Worm (Caenorhabditis elegans) whole organism, late embryonic: ENCODE results near the gene arv-1.

ENCODE experiments used
- C08G9.2 ChIP-seq: sonication (generic microtip); optimal IDR thresholded peaks from 2 replicates; lab custom pipeline; 2016; ENCODE audit warnings: mild to moderate bottlenecking, missing genetic modification characterization, moderate library complexity, missing compliant biosample characterization
- C38D4.7 ChIP-seq: fragments of 200-800 bp; sonication (Bioruptor generic); optimal IDR thresholded peaks from 2 replicates; lab custom pipeline; 2018; ENCODE audit warnings: mild to moderate bottlenecking, missing genetic modification characterization, moderate library complexity, missing compliant biosample characterization
- T23F11.4 ChIP-seq: fragments of 200-800 bp; sonication (Bioruptor generic); optimal IDR thresholded peaks from 2 replicates; lab custom pipeline; 2018; ENCODE audit warnings: mild to moderate bottlenecking, missing genetic modification characterization, missing compliant biosample characterization
- ahr-1 ChIP-seq: sonication (generic microtip); optimal IDR thresholded peaks from 2 replicates; lab custom pipeline; 2016; ENCODE audit warnings: missing genetic modification characterization, missing compliant biosample characterization
- ama-1 ChIP-seq: fragments of 150-350 bp; optimal IDR thresholded peaks from 2 replicates; lab custom pipeline; 2014
- ceh-14 ChIP-seq: sonication (generic microtip); optimal IDR thresholded peaks from 2 replicates; lab custom pipeline; 2016; ENCODE audit warnings: missing genotype, missing genetic modification characterization, missing compliant biosample characterization
- ceh-18 ChIP-seq: sonication (generic microtip); optimal IDR thresholded peaks from 2 replicates; lab custom pipeline; 2016; ENCODE audit warnings: missing genetic modification characterization, missing compliant biosample characterization
- ceh-19 ChIP-seq: fragments of 200-800 bp; sonication (Bioruptor generic); optimal IDR thresholded peaks from 2 replicates; lab custom pipeline; 2018; ENCODE audit warnings: mild to moderate bottlenecking, missing genetic modification characterization, missing compliant biosample characterization
- ceh-2 ChIP-seq: sonication (generic microtip); optimal IDR thresholded peaks from 2 replicates; lab custom pipeline; 2016; ENCODE audit warnings: missing genotype, missing genetic modification characterization, missing compliant biosample characterization
- ceh-30 ChIP-seq: fragments of 150-350 bp; optimal IDR thresholded peaks from 2 replicates; lab custom pipeline; 2014; ENCODE audit warnings: missing biosample characterization, missing genetic modification characterization
- ceh-31 ChIP-seq: sonication (generic microtip); optimal IDR thresholded peaks from 2 replicates; lab custom pipeline; 2016; ENCODE audit warnings: missing genetic modification characterization, missing compliant biosample characterization
- ceh-48 ChIP-seq: sonication (generic microtip); optimal IDR thresholded peaks from 2 replicates; lab custom pipeline; 2016; ENCODE audit warnings: missing genetic modification characterization, inconsistent platforms, missing compliant biosample characterization
- ceh-9 ChIP-seq: sonication (generic microtip); optimal IDR thresholded peaks from 2 replicates; lab custom pipeline; 2016; ENCODE audit warnings: mild to moderate bottlenecking, missing genetic modification characterization, inconsistent platforms, missing compliant biosample characterization
- dmd-4 ChIP-seq: sonication (generic microtip); optimal IDR thresholded peaks from 2 replicates; lab custom pipeline; 2016; ENCODE audit warnings: borderline replicate concordance, missing genetic modification characterization, missing compliant biosample characterization
- elt-2 ChIP-seq: sonication (generic microtip); optimal IDR thresholded peaks from 2 replicates; lab custom pipeline; 2016; ENCODE audit warnings: missing genetic modification reagents, missing genetic modification characterization, missing compliant biosample characterization
- elt-4 ChIP-seq: sonication (generic microtip); optimal IDR thresholded peaks from 2 replicates; lab custom pipeline; 2016; ENCODE audit warnings: missing genetic modification characterization, missing compliant biosample characterization
- eyg-1 ChIP-seq: sonication (generic microtip); optimal IDR thresholded peaks from 2 replicates; lab custom pipeline; 2016; ENCODE audit warnings: missing genotype, missing genetic modification characterization, missing compliant biosample characterization
- fax-1 ChIP-seq: sonication (generic microtip); optimal IDR thresholded peaks from 2 replicates; lab custom pipeline; 2016; ENCODE audit warnings: missing genotype, missing genetic modification characterization, missing compliant biosample characterization
- fkh-10 ChIP-seq: fragments of 150-350 bp; optimal IDR thresholded peaks from 2 replicates; lab custom pipeline; 2014; ENCODE audit warnings: missing biosample characterization, missing genetic modification reagents, missing genetic modification characterization
- fkh-6 ChIP-seq: sonication (generic microtip); optimal IDR thresholded peaks from 2 replicates; lab custom pipeline; 2016; ENCODE audit warnings: missing genetic modification characterization, missing compliant biosample characterization
- hlh-13 ChIP-seq: fragments of 200-800 bp; sonication (Bioruptor generic); optimal IDR thresholded peaks from 2 replicates; lab custom pipeline; 2018; ENCODE audit warnings: mild to moderate bottlenecking, missing genetic modification characterization, missing compliant biosample characterization
- hlh-15 ChIP-seq: sonication (generic microtip); optimal IDR thresholded peaks from 2 replicates; lab custom pipeline; 2016; ENCODE audit warnings: missing genetic modification characterization, missing compliant biosample characterization
- hlh-30 ChIP-seq: sonication (generic microtip); optimal IDR thresholded peaks from 2 replicates; lab custom pipeline; 2017; ENCODE audit warnings: antibody characterized with exemption, missing genetic modification characterization, missing compliant biosample characterization; ENCODE audit not compliant: insufficient read depth
- hlh-6 ChIP-seq: sonication (generic microtip); optimal IDR thresholded peaks from 2 replicates; lab custom pipeline; 2016; ENCODE audit warnings: missing genotype, missing genetic modification characterization, missing compliant biosample characterization
- hlh-8 ChIP-seq: sonication (generic microtip); optimal IDR thresholded peaks from 2 replicates; lab custom pipeline; 2016; ENCODE audit warnings: missing genotype, missing genetic modification characterization, missing compliant biosample characterization
- lin-11 ChIP-seq: fragments of 200-800 bp; sonication (Bioruptor generic); optimal IDR thresholded peaks from 2 replicates; lab custom pipeline; 2018; ENCODE audit warnings: mild to moderate bottlenecking, missing genetic modification characterization, missing compliant biosample characterization
- madf-2 ChIP-seq: sonication (generic microtip); optimal IDR thresholded peaks from 2 replicates; lab custom pipeline; 2017; ENCODE audit warnings: missing genetic modification characterization, missing compliant biosample characterization
- mec-3 ChIP-seq: sonication (generic microtip); optimal IDR thresholded peaks from 2 replicates; lab custom pipeline; 2016; ENCODE audit warnings: borderline replicate concordance, missing genetic modification characterization, missing compliant biosample characterization
- nfya-1 ChIP-seq: sonication (generic microtip); optimal IDR thresholded peaks from 2 replicates; lab custom pipeline; 2017; ENCODE audit warnings: missing genetic modification characterization, mild to moderate bottlenecking, missing compliant biosample characterization, antibody characterized with exemption, moderate library complexity
- nhr-11 ChIP-seq: fragments of 150-350 bp; optimal IDR thresholded peaks from 2 replicates; lab custom pipeline; 2014; ENCODE audit warnings: missing biosample characterization, missing genetic modification characterization
- npax-4 ChIP-seq: sonication (generic microtip); optimal IDR thresholded peaks from 2 replicates; lab custom pipeline; 2016; ENCODE audit warnings: missing genetic modification characterization, missing compliant biosample characterization
- odd-2 ChIP-seq: sonication (generic microtip); optimal IDR thresholded peaks from 2 replicates; lab custom pipeline; 2017; ENCODE audit warnings: antibody characterized with exemption, mild to moderate bottlenecking, missing genetic modification characterization, missing compliant biosample characterization
- pat-9 ChIP-seq: fragments of 200-800 bp; sonication (Bioruptor generic); optimal IDR thresholded peaks from 2 replicates; lab custom pipeline; 2018; ENCODE audit warnings: mild to moderate bottlenecking, missing genetic modification characterization, moderate library complexity, missing compliant biosample characterization
- pax-1 ChIP-seq: fragments of 150-350 bp; optimal IDR thresholded peaks from 2 replicates; lab custom pipeline; 2014; ENCODE audit warnings: missing biosample characterization, missing genetic modification characterization
- pha-4 ChIP-seq: fragments of 150-350 bp; optimal IDR thresholded peaks from 2 replicates; lab custom pipeline; 2018; ENCODE audit warnings: missing biosample characterization, missing genetic modification reagents, missing genetic modification characterization
- pros-1 ChIP-seq: fragments of 150-350 bp; optimal IDR thresholded peaks from 2 replicates; lab custom pipeline; 2014; ENCODE audit warnings: missing biosample characterization, missing genetic modification reagents, missing genetic modification characterization
- sdc-2 ChIP-seq: sonication (generic microtip); optimal IDR thresholded peaks from 2 replicates; lab custom pipeline; 2016; ENCODE audit warnings: missing genotype, missing genetic modification characterization, missing compliant biosample characterization
- sox-4 ChIP-seq: sonication (generic microtip); optimal IDR thresholded peaks from 2 replicates; lab custom pipeline; 2017; ENCODE audit warnings: mild to moderate bottlenecking, missing genetic modification characterization, inconsistent platforms, missing compliant biosample characterization
- unc-42 ChIP-seq: sonication (generic microtip); optimal IDR thresholded peaks from 2 replicates; lab custom pipeline; 2016; ENCODE audit warnings: missing genotype, missing genetic modification characterization, missing compliant biosample characterization
- unc-55 ChIP-seq: sonication (generic microtip); optimal IDR thresholded peaks from 2 replicates; lab custom pipeline; 2017; ENCODE audit warnings: missing biosample characterization, missing genetic modification reagents, missing genetic modification characterization
- unc-86 ChIP-seq: sonication (generic microtip); optimal IDR thresholded peaks from 2 replicates; lab custom pipeline; 2016; ENCODE audit warnings: missing genetic modification characterization, missing compliant biosample characterization
- ztf-16 ChIP-seq: sonication (generic microtip); optimal IDR thresholded peaks from 2 replicates; lab custom pipeline; 2017; ENCODE audit warnings: missing genetic modification characterization, missing compliant biosample characterization

arv-1 gene

DNA sequence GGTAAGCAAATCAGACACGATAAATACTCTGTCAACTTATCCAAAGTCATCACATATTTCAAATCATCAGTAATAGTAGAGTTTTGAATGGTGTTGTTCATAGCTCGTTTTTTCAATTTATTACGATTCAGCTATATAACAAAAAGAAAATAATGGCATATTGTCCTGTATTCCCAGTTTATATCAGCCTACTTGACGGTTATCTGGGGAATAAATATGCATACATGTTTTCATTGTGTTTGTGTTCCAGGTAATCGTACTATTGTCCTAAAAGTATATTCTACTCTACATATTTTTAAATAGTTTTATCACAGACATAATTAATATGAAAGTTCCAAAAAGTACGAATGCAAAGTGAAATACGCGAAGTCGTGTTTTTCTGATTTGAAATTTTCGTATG lies 12.8 kb downstream of the arv-1 start, which contains the start of gene srd-2:
Gene srd-2, minus strand, starts transcription at position 101 of the 400 bp plus-strand sequence.
- no peak for TF ChIP-seq fax-1 (tag; lab: Kevin White, UChicago)
- TF ChIP-seq ceh-48 (tag; lab: Kevin White, UChicago): no peak
- TF ChIP-seq elt-4: no peak
- TF ChIP-seq dmd-4 (tag; lab: Kevin White, UChicago): no peak
- TF ChIP-seq madf-2 (tag; lab: Kevin White, UChicago): no peak
- no peak for TF ChIP-seq ahr-1
- TF ChIP-seq pat-9: no peak
- TF ChIP-seq sdc-2 (tag; lab: Kevin White, UChicago): no peak
- TF ChIP-seq nhr-11 (tag; lab: Kevin White, UChicago): no peak
- no peak for TF ChIP-seq hlh-30
- no peak for TF ChIP-seq ceh-9
- TF ChIP-seq ceh-30 (tag; lab: Kevin White, UChicago): no peak
- TF ChIP-seq fkh-10 (GFP tag; lab: Kevin White, UChicago): no peak
- no peak for TF ChIP-seq hlh-6 (tag; lab: Kevin White, UChicago)
- TF ChIP-seq ceh-2 (tag; lab: Kevin White, UChicago): no peak
- TF ChIP-seq, all 69 proteins: peak for 0

DNA sequence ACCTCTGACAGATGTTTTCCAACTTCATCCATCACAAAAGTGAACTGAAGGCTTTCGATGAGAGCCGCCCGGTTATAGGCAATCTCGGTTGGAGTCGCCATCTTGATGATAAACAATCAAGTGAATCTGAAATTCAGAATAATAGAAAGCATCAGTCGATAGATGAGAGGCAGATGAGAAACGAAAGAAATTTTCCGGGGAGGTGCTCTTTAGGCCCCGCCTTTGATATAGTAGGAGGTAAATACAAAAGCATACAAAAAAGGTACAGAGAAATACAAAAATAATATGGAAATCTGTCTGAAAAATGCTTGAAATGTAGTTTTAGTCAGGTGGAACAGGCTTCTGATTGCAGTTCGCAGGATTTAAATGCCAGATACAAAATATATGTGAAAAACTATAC lies 18.0 kb downstream of the arv-1 start, which contains the start of gene srd-1:
Gene srd-1, minus strand, starts transcription at position 101 of the 400 bp plus-strand sequence.
- no peak for TF ChIP-seq elt-2 (tag; lab: Kevin White, UChicago)
- no peak for TF ChIP-seq hlh-15
- TF ChIP-seq npax-4 (tag; lab: Kevin White, UChicago): no peak
- TF ChIP-seq C38D4.7 (GFP tag; lab: Kevin White, UChicago): no peak
- TF ChIP-seq mec-3 (tag; lab: Kevin White, UChicago): no peak
- TF ChIP-seq fkh-6 (tag; lab: Kevin White, UChicago): no peak
- TF ChIP-seq C08G9.2: no peak
- TF ChIP-seq pat-9: no peak
- TF ChIP-seq ztf-16 (tag; lab: Kevin White, UChicago): no peak
- TF ChIP-seq ceh-19 (GFP tag; lab: Kevin White, UChicago): no peak
- TF ChIP-seq elt-4: no peak
- TF ChIP-seq eyg-1 (tag; lab: Kevin White, UChicago): no peak
- no peak for TF ChIP-seq dmd-4 (tag; lab: Kevin White, UChicago)
- TF ChIP-seq T23F11.4: no peak

DNA sequence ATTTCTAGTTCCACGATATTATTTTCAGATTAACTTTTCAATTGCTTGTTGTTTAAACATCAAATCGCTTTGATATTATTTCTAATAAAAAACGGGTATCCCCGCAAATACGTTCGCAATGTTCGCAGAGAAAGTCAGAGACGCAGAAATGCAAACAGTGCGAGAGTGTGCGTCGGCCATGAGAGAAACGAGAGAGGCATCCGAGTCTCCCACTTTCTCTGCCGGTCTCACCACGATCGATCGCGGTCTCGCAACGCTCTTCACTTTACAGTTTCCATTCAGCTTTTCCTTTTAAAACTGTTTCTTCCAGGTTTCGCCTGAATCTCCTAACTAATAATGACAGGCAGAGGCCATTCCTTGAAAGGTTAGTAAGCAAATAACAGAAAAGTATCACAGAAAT lies 26.3 kb downstream of the arv-1 start, which contains the start of gene F33H1.4:
Gene F33H1.4, plus strand, starts transcription at position 311 of the 400 bp plus-strand sequence.
- TF ChIP-seq unc-55 (GFP tag; lab: Kevin White, UChicago) (peak; percentile 60), hlh-13 (GFP tag; lab: Kevin White, UChicago) (no peak), ceh-31 (tag; lab: Kevin White, UChicago) (peak; percentile 19), ceh-18 (no peak), ama-1 (lab: Kevin White, UChicago) (peak; percentile 22), ceh-48 (tag; lab: Kevin White, UChicago) (peak; percentile 57), elt-4 (no peak)

DNA sequence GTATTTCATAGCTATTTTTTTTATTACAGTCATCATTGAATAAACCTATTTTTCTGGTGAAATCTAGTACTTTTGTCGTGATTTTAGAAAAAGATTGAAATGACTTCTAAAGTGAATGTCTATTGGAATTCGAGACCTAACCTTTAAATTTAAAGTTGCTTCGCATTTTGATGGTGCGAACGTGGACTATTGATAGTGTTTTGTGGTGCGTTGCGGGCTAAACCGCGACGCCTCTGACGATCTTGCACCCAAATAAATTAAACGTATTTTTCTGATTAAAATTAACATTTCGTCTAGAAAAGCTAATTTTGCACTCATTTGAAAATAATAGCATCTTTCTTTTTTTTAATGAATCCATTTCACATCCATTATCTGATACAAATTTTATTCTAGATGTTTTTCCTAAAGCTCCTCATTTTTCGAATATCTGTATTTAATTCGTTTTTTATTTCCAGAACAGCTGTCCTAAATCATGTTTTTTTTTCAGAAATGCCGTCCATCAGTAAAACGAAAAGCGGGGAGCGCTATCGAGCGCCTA lies 28.1 kb downstream of the arv-1 start, which contains the start of gene wbp-11:
Gene wbp-11, plus strand, starts transcription at position 488 of the 538 bp plus-strand sequence.
- no peak for TF ChIP-seq nfya-1
- no peak for TF ChIP-seq ceh-18
- peak; percentile 46 for TF ChIP-seq unc-42

DNA sequence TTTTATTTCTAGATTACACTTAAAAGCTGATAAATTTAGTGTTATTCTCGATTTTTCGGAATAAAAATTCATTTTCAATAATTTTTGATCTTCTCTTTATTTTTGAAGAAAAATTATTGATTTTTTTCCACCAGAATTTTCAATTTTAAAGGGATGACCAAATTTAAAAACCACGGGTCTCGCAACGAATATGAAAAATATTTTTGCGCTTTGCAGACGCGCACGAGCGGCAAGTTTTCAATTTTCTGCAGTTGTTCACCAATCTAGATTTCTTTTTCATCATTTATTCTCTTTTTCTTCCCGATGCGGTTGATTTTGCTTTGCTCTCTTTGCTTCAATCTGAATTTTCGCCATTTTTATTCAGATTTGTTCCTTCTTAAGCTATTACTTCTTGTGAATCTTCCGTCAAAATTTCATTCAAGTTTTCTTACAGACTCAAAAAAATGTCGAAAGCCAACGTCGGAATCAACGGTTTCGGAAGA lies 29.7 kb downstream of the arv-1 start, which contains the start of gene gpd-4:
Gene gpd-4, plus strand, starts transcription at position 432 of the 482 bp plus-strand sequence.
- TF ChIP-seq ceh-30 (tag; lab: Kevin White, UChicago) (no peak), unc-86 (tag; lab: Kevin White, UChicago) (no peak), pros-1 (no peak), ceh-19 (GFP tag; lab: Kevin White, UChicago) (no peak), unc-55 (GFP tag; lab: Kevin White, UChicago) (no peak), pax-1 (no peak), pha-4 (tag; lab: Kevin White, UChicago) (no peak), hlh-8 (tag; lab: Kevin White, UChicago) (no peak), fax-1 (tag; lab: Kevin White, UChicago) (no peak), ceh-14 (no peak), odd-2 (no peak), lin-11 (tag; lab: Kevin White, UChicago) (no peak), fkh-6 (tag; lab: Kevin White, UChicago) (no peak), nhr-11 (tag; lab: Kevin White, UChicago) (no peak), ceh-18 (no peak), ceh-48 (tag; lab: Kevin White, UChicago) (no peak), sox-4 (tag; lab: Kevin White, UChicago) (no peak), hlh-30 (no peak), pat-9 (no peak)
- TF ChIP-seq, all 69 proteins: peak for 0
